Worm (Caenorhabditis elegans) whole organism, L4/young adult: ENCODE results near the gene rnh-1.2.

Source experiments
- W03F9.2 ChIP-seq: fragments of 150-350 bp; optimal IDR thresholded peaks from 2 replicates; lab custom pipeline; 2014; ENCODE audit warnings: missing biosample characterization, missing genetic modification characterization
- dao-5 ChIP-seq: sonication (generic microtip); optimal IDR thresholded peaks from 2 replicates; lab custom pipeline; 2016; ENCODE audit warnings: missing genotype, missing genetic modification characterization, moderate library complexity, missing compliant biosample characterization
- him-1 ChIP-seq: sonication (generic microtip); optimal IDR thresholded peaks from 2 replicates; lab custom pipeline; 2016; ENCODE audit warnings: missing genotype, missing genetic modification reagents, missing genetic modification characterization, missing compliant biosample characterization

DNA sequence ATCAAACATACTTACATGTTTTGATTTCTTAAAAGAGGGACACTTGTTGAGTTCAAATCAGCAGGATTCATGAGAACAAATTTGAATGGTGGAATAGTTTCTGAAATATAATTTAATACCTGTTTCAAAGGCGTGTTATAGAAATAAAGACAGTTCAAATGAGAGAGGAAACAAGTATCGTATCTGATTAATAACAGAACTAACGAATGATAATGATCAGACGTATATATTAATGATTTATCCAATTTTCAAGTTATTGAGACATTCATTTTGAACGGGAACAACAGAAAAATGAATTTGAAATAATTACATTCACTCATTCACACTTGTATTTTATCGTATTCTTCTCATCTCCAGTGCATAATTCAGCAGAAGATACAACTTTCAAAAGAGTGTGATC, 13.8 kb upstream of the rnh-1.2 start, which contains the start of gene chil-4:
- TF ChIP-seq him-1 (tag; lab: Kevin White, UChicago) (no peak), dao-5 (tag; lab: Kevin White, UChicago) (no peak), W03F9.2 (no peak)
